Worm (Caenorhabditis elegans) whole organism, L4 larva: ENCODE data around the gene spsb-1.

ENCODE experiments used
- F37D6.2 ChIP-seq: sonication (generic microtip); optimal IDR thresholded peaks from 2 replicates; lab custom pipeline; 2016; ENCODE audit warnings: mild to moderate bottlenecking, missing genetic modification characterization, missing compliant biosample characterization
- T26A8.4 ChIP-seq: fragments of 200-800 bp; sonication (Bioruptor generic); IDR thresholded peaks from 2 replicates; pipeline ENCODE4 v1.3.6; 2022; ENCODE audit warnings: missing genetic modification characterization, missing compliant biosample characterization
- Y105C5A.15 ChIP-seq: fragments of 200-800 bp; sonication (Bioruptor generic); IDR thresholded peaks from 2 replicates; pipeline ENCODE4 v1.3.6; 2022; ENCODE audit warnings: missing genetic modification characterization, missing compliant biosample characterization
- Y48G9A.11 ChIP-seq: fragments of 200-800 bp; sonication (Bioruptor generic); IDR thresholded peaks from 2 replicates; pipeline ENCODE4 v1.3.6; 2022; ENCODE audit warnings: missing genetic modification reagents, missing genetic modification characterization, missing compliant biosample characterization
- Y75B8A.6 ChIP-seq: fragments of 200-800 bp; sonication (Bioruptor generic); IDR thresholded peaks from 2 replicates; pipeline ENCODE4 v1.3.6; 2022; ENCODE audit warnings: missing genetic modification reagents, missing genetic modification characterization, missing compliant biosample characterization
- ZK337.2 ChIP-seq: fragments of 200-800 bp; sonication (Bioruptor generic); IDR thresholded peaks from 2 replicates; pipeline ENCODE4 v1.3.6; 2022; ENCODE audit warnings: missing genetic modification reagents, missing genetic modification characterization, missing compliant biosample characterization
- ZK546.5 ChIP-seq, 2 experiments: sonication (generic microtip); optimal IDR thresholded peaks; 2 replicates each; lab custom pipeline; 2017; ENCODE audit warnings: missing biosample characterization in 2 of 2, missing genetic modification characterization in 2 of 2
- aha-1 ChIP-seq: fragments of 150-350 bp; peaks from one replicate; lab custom pipeline; 2014; ENCODE audit warnings: missing biosample characterization, missing genetic modification characterization
- ama-1 ChIP-seq: fragments of 150-350 bp; optimal IDR thresholded peaks from 2 replicates; lab custom pipeline; 2014; ENCODE audit warnings: inconsistent platforms, mixed read lengths
- ceh-20 ChIP-seq: fragments of 200-800 bp; sonication (Bioruptor generic); IDR thresholded peaks from 2 replicates; pipeline ENCODE4 v1.3.6; 2022; ENCODE audit warnings: missing genetic modification reagents, missing genetic modification characterization, missing compliant biosample characterization
- ceh-32 ChIP-seq: sonication (generic microtip); optimal IDR thresholded peaks from 2 replicates; lab custom pipeline; 2016; ENCODE audit warnings: mild to moderate bottlenecking, missing genetic modification characterization, missing compliant biosample characterization; ENCODE audit not compliant: poor library complexity
- ceh-62 ChIP-seq: sonication (generic microtip); optimal IDR thresholded peaks from 2 replicates; lab custom pipeline; 2017; ENCODE audit warnings: missing biosample characterization, missing genetic modification characterization
- ceh-82 ChIP-seq: sonication (generic microtip); optimal IDR thresholded peaks from 2 replicates; lab custom pipeline; 2017; ENCODE audit warnings: missing biosample characterization, missing genetic modification characterization
- daf-16 ChIP-seq, 3 experiments: sonication (generic microtip); optimal IDR thresholded peaks; 2 replicates each; lab custom pipeline; 2016 to 2017; ENCODE audit warnings: missing genetic modification characterization in 3 of 3, missing genetic modification reagents in 3 of 3, mild to moderate bottlenecking in 2 of 3, missing compliant biosample characterization in 2 of 3, missing biosample characterization in 1 of 3, moderate library complexity in 1 of 3
- dmd-6 ChIP-seq: fragments of 200-800 bp; sonication (Bioruptor generic); IDR thresholded peaks from 2 replicates; pipeline ENCODE4 v1.3.6; 2022; ENCODE audit warnings: missing genetic modification reagents, missing genetic modification characterization, missing compliant biosample characterization
- dve-1 ChIP-seq: sonication (generic microtip); optimal IDR thresholded peaks from 2 replicates; lab custom pipeline; 2017; ENCODE audit warnings: antibody characterized with exemption, mild to moderate bottlenecking, missing genetic modification characterization, missing compliant biosample characterization; ENCODE audit not compliant: insufficient read depth
- egl-27 ChIP-seq: sonication (generic microtip); optimal IDR thresholded peaks from 3 replicates; lab custom pipeline; 2017; ENCODE audit warnings: missing biosample characterization, missing genetic modification reagents, missing genetic modification characterization
- egl-43 ChIP-seq: fragments of 200-800 bp; sonication (Bioruptor generic); IDR thresholded peaks from 2 replicates; pipeline ENCODE4 v1.3.6; 2022; ENCODE audit warnings: missing genetic modification reagents, missing genetic modification characterization, missing compliant biosample characterization
- fkh-10 ChIP-seq: fragments of 150-350 bp; optimal IDR thresholded peaks from 2 replicates; lab custom pipeline; 2014; ENCODE audit warnings: missing biosample characterization, missing genetic modification reagents, missing genetic modification characterization
- hif-1 ChIP-seq, 2 experiments: sonication (generic microtip); optimal IDR thresholded peaks; 2 replicates each; lab custom pipeline; 2016 to 2017; ENCODE audit warnings: missing compliant biosample characterization in 2 of 2, missing genetic modification characterization in 2 of 2, missing genetic modification reagents in 2 of 2, missing genotype in 2 of 2, mild to moderate bottlenecking in 1 of 2
- hlh-11 ChIP-seq: fragments of 200-800 bp; sonication (Bioruptor generic); optimal IDR thresholded peaks from 2 replicates; lab custom pipeline; 2018; ENCODE audit warnings: mild to moderate bottlenecking, missing genetic modification characterization, missing compliant biosample characterization
- hlh-30 ChIP-seq: sonication (generic microtip); optimal IDR thresholded peaks from 2 replicates; lab custom pipeline; 2017; ENCODE audit warnings: antibody characterized with exemption, mild to moderate bottlenecking, missing genetic modification characterization, missing compliant biosample characterization; ENCODE audit not compliant: insufficient read depth
- hmg-1.1 ChIP-seq: fragments of 200-800 bp; sonication (Bioruptor generic); IDR thresholded peaks from 2 replicates; pipeline ENCODE4 v1.3.6; 2022; ENCODE audit warnings: missing genetic modification reagents, missing genetic modification characterization, missing compliant biosample characterization
- jun-1 ChIP-seq: fragments of 150-350 bp; optimal IDR thresholded peaks from 2 replicates; lab custom pipeline; 2014; ENCODE audit warnings: missing biosample characterization, missing genetic modification reagents, missing genetic modification characterization
- lin-38 ChIP-seq: fragments of 200-800 bp; sonication (Bioruptor generic); IDR thresholded peaks from 2 replicates; pipeline ENCODE4 v1.3.6; 2022; ENCODE audit warnings: missing genetic modification reagents, missing genetic modification characterization, missing compliant biosample characterization
- lsy-2 ChIP-seq, 2 experiments: fragments of 150-350 bp in 1 of 2; sonication (generic microtip) in 1 of 2; optimal IDR thresholded peaks; 2 replicates each; lab custom pipeline; 2014 to 2017; ENCODE audit warnings: missing biosample characterization in 2 of 2, missing genetic modification characterization in 2 of 2
- madf-5 ChIP-seq, 2 experiments: fragments of 200-800 bp; sonication (Bioruptor generic); IDR thresholded peaks; 2 replicates each; pipeline ENCODE4 v1.3.6; 2022; ENCODE audit warnings: missing compliant biosample characterization in 2 of 2, missing genetic modification characterization in 2 of 2
- madf-9 ChIP-seq: fragments of 200-800 bp; sonication (Bioruptor generic); conservative IDR thresholded peaks from 2 replicates; pipeline ENCODE4 v1.3.6; 2022; ENCODE audit warnings: missing genetic modification reagents, missing genetic modification characterization, missing compliant biosample characterization
- mdl-1 ChIP-seq, 2 experiments: fragments of 150-350 bp in 1 of 2; sonication (generic microtip) in 1 of 2; optimal IDR thresholded peaks; 2 replicates each; lab custom pipeline; 2014 to 2017; ENCODE audit warnings: missing biosample characterization in 2 of 2, missing genetic modification characterization in 2 of 2
- mep-1 ChIP-seq: fragments of 150-350 bp; sonication (generic microtip); optimal IDR thresholded peaks from 3 replicates; lab custom pipeline; 2014; ENCODE audit warnings: missing biosample characterization, missing genetic modification characterization
- mes-2 ChIP-seq: sonication (generic microtip); optimal IDR thresholded peaks from 2 replicates; lab custom pipeline; 2016; ENCODE audit warnings: missing genotype, mild to moderate bottlenecking, missing genetic modification characterization, missing compliant biosample characterization; ENCODE audit not compliant: poor library complexity, severe bottlenecking
- mxl-3 ChIP-seq: fragments of 200-800 bp; sonication (Bioruptor generic); optimal IDR thresholded peaks from 2 replicates; lab custom pipeline; 2018; ENCODE audit warnings: mild to moderate bottlenecking, missing genetic modification characterization, missing compliant biosample characterization
- nhr-237 ChIP-seq: sonication (generic microtip); optimal IDR thresholded peaks from 2 replicates; lab custom pipeline; 2017; ENCODE audit warnings: missing biosample characterization, missing genetic modification characterization
- nhr-25 ChIP-seq: sonication (generic microtip); optimal IDR thresholded peaks from 2 replicates; lab custom pipeline; 2017; ENCODE audit warnings: missing genetic modification characterization, mild to moderate bottlenecking, missing compliant biosample characterization, antibody characterized with exemption, moderate library complexity, borderline replicate concordance; ENCODE audit not compliant: insufficient read depth
- nhr-28 ChIP-seq: fragments of 150-350 bp; optimal IDR thresholded peaks from 2 replicates; lab custom pipeline; 2014; ENCODE audit warnings: missing biosample characterization, missing genetic modification characterization
- nhr-42 ChIP-seq: fragments of 200-800 bp; sonication (Bioruptor generic); IDR thresholded peaks from 2 replicates; pipeline ENCODE4 v1.3.6; 2022; ENCODE audit warnings: missing genetic modification characterization, missing compliant biosample characterization
- nhr-48 ChIP-seq: sonication (generic microtip); optimal IDR thresholded peaks from 2 replicates; lab custom pipeline; 2016; ENCODE audit warnings: mild to moderate bottlenecking, missing genetic modification characterization, missing compliant biosample characterization
- nhr-6 ChIP-seq: fragments of 150-350 bp; optimal IDR thresholded peaks from 2 replicates; lab custom pipeline; 2014; ENCODE audit warnings: missing biosample characterization, missing genetic modification characterization
- pqm-1 ChIP-seq: sonication (generic microtip); optimal IDR thresholded peaks from 2 replicates; lab custom pipeline; 2017; ENCODE audit warnings: missing biosample characterization, missing genetic modification characterization
- rbr-2 ChIP-seq: sonication (generic microtip); optimal IDR thresholded peaks from 2 replicates; lab custom pipeline; 2016; ENCODE audit warnings: missing genotype, missing genetic modification characterization, missing compliant biosample characterization
- sdz-12 ChIP-seq: fragments of 200-800 bp; sonication (Bioruptor generic); optimal IDR thresholded peaks from 2 replicates; lab custom pipeline; 2018; ENCODE audit warnings: mild to moderate bottlenecking, missing genetic modification characterization, missing compliant biosample characterization
- skn-1 ChIP-seq: fragments of 150-350 bp; optimal IDR thresholded peaks from 2 replicates; lab custom pipeline; 2014; ENCODE audit warnings: missing biosample characterization, missing genetic modification characterization
- tag-97 ChIP-seq: fragments of 200-800 bp; sonication (Bioruptor generic); IDR thresholded peaks from 2 replicates; pipeline ENCODE4 v1.3.6; 2022; ENCODE audit warnings: missing genetic modification characterization, missing compliant biosample characterization
- tra-1 ChIP-seq: fragments of 200-800 bp; sonication (Bioruptor generic); IDR thresholded peaks from 2 replicates; pipeline ENCODE4 v1.3.6; 2022; ENCODE audit warnings: missing genetic modification reagents, missing genetic modification characterization, missing compliant biosample characterization
- unc-62 ChIP-seq, 3 experiments: fragments of 150-350 bp in 1 of 3; sonication (generic microtip); optimal IDR thresholded peaks in 2 of 3; peaks in 1 of 3; 1 replicate in 1 of 3; 2 replicates in 2 of 3; lab custom pipeline; 2014 to 2017; ENCODE audit warnings: missing biosample characterization in 3 of 3, missing genetic modification characterization in 3 of 3, missing genetic modification reagents in 3 of 3, missing genotype in 1 of 3
- zag-1 ChIP-seq: fragments of 150-350 bp; optimal IDR thresholded peaks from 2 replicates; lab custom pipeline; 2014; ENCODE audit warnings: missing biosample characterization, missing genetic modification characterization
- ztf-7 ChIP-seq: fragments of 150-350 bp; optimal IDR thresholded peaks from 2 replicates; lab custom pipeline; 2014; ENCODE audit warnings: missing biosample characterization, missing genetic modification characterization

spsb-1 gene

DNA sequence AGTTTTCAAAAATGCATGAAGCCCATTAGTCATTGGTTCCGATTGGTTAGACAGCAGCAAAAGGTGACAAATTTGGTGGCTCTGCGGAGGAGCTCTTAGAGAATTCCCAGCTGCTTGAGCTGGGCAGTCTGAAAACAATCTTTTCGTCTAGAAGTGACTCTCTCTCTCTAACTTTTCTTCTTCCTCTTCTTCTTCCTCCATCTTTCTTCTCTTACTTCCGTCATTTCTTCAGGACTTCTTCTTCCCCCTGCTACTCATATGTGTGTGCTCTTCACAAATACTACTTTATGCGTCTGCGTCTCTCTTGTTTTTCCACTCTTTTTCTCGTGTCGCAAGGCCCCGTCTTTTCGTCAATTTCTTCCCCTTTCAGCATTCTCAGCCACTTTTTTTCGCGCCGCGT is 6.6 kb upstream of the spsb-1 start:
- TF ChIP-seq madf-5 (GFP tag; IDR thresholded peaks at IDR 0.05; lab: Robert Waterston, UW) (no peak), rbr-2 (tag; lab: Kevin White, UChicago) (peak; percentile 51), unc-62 (GFP tag; optimal IDR thresholded peaks at IDR 0.05 in 1 of 2; lab: Kevin White, UChicago) (peak in 1 of 2 experiments; percentile 8), unc-62 (tag; optimal IDR thresholded peaks at IDR 0.05; lab: Kevin White, UChicago) (no peak), hmg-1.1 (GFP tag; lab: Robert Waterston, UW) (peak; percentile 54), nhr-237 (tag; lab: Kevin White, UChicago) (no peak), tag-97 (GFP tag; lab: Robert Waterston, UW) (no peak), madf-9 (GFP tag; lab: Robert Waterston, UW) (no peak), nhr-6 (tag; lab: Kevin White, UChicago) (no peak), egl-43 (GFP tag; lab: Robert Waterston, UW) (no peak), dve-1 (peak; percentile 36), nhr-42 (0 out of 2 replicates have a peak, but pooled peaks have one; percentile 22), lsy-2 (tag; optimal IDR thresholded peaks at IDR 0.05; lab: Kevin White, UChicago) (peak in 1 of 2 experiments; percentile 5), hlh-30 (peak; percentile 46), mes-2 (tag; lab: Kevin White, UChicago) (peak; percentile 33), ZK337.2 (GFP tag; lab: Robert Waterston, UW) (no peak), mep-1 (peak; percentile 27), aha-1 (tag; lab: Kevin White, UChicago) (peak; percentile 35), fkh-10 (GFP tag; lab: Kevin White, UChicago) (peak; percentile 36)

DNA sequence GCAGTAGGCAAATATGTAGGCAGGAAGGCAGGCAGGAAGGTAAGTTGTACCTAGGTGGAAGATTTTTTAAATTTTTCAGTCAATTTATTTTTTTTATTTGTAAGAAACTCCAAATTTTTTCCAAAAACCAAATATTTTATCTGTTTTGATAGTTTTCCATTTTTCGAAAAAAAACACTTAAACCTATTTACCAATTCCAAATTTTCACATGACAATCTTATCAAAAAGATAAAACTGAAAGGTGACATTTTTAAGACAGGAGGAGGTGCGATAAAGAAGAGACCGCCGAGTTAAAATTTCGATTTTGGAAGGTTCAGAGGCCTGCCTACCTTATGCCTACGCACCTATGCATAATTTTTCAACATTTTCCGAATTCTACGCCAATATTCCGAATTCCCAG is 5.6 kb upstream of the spsb-1 start:
- TF ChIP-seq zag-1 (tag; lab: Kevin White, UChicago) (no peak), jun-1 (tag; lab: Kevin White, UChicago) (no peak), ama-1 (lab: Kevin White, UChicago) (no peak), dmd-6 (GFP tag; lab: Robert Waterston, UW) (peak; percentile 59), hlh-11 (tag; lab: Kevin White, UChicago) (peak; percentile 38), egl-27 (tag; lab: Kevin White, UChicago) (no peak), ztf-7 (tag; lab: Kevin White, UChicago) (no peak), mes-2 (tag; lab: Kevin White, UChicago) (no peak), pqm-1 (tag; lab: Kevin White, UChicago) (peak; percentile 25), skn-1 (tag; lab: Kevin White, UChicago) (no peak), unc-62 (GFP tag; optimal IDR thresholded peaks at IDR 0.05 in 1 of 2; lab: Kevin White, UChicago) (no peak), unc-62 (tag; optimal IDR thresholded peaks at IDR 0.05; lab: Kevin White, UChicago) (no peak), Y75B8A.6 (no peak), Y48G9A.11 (GFP tag; lab: Robert Waterston, UW) (no peak), daf-16 (GFP tag; optimal IDR thresholded peaks at IDR 0.05; lab: Kevin White, UChicago) (no peak), daf-16 (tag; optimal IDR thresholded peaks at IDR 0.05; lab: Kevin White, UChicago) (peak; percentile 80), lin-38 (GFP tag; lab: Robert Waterston, UW) (no peak), Y105C5A.15 (no peak), ZK546.5 (tag; optimal IDR thresholded peaks at IDR 0.05; lab: Kevin White, UChicago) (no peak), dve-1 (peak; percentile 46)

DNA sequence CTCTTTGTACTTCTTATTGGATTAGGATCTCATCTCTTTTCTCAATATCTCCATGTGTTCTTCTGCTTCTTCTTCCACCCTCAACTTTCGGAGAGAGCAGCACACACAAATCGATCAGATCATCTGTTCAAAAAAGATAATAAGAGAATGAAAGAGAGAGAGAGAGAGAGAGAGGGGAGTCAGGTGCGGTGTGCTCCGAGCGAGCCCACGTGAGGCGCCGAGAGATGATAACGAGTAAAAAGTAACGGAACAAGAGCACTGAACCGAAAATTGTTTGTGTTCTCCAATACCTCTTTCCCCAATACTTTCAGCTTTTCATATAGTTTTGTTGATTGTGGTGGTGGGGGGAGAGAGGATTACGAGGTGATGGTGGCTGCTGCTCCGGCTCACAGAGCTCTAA is 2.6 kb upstream of the spsb-1 start:
- TF ChIP-seq sdz-12 (GFP tag; lab: Kevin White, UChicago) (no peak), nhr-25 (tag; lab: Kevin White, UChicago) (no peak), zag-1 (tag; lab: Kevin White, UChicago) (no peak), ceh-32 (no peak), tra-1 (GFP tag; lab: Robert Waterston, UW) (peak; percentile 70), T26A8.4 (no peak), aha-1 (tag; lab: Kevin White, UChicago) (no peak), ceh-20 (GFP tag; lab: Robert Waterston, UW) (no peak), ceh-82 (tag; lab: Kevin White, UChicago) (no peak), nhr-48 (peak; percentile 3), F37D6.2 (tag; lab: Kevin White, UChicago) (no peak), hif-1 (tag; optimal IDR thresholded peaks at IDR 0.05; lab: Kevin White, UChicago) (peak in 1 of 2 experiments; percentile 21), mep-1 (peak; percentile 48), mxl-3 (peak; percentile 62), mdl-1 (tag; optimal IDR thresholded peaks at IDR 0.05; lab: Kevin White, UChicago) (peak; percentile 24 to 83), unc-62 (GFP tag; optimal IDR thresholded peaks at IDR 0.05 in 1 of 2; lab: Kevin White, UChicago) (no peak), unc-62 (tag; optimal IDR thresholded peaks at IDR 0.05; lab: Kevin White, UChicago) (no peak), ceh-62 (tag; lab: Kevin White, UChicago) (no peak), nhr-28 (tag; lab: Kevin White, UChicago) (peak; percentile 66)
